Fruit fly (Drosophila melanogaster) whole organism, embryonic: Measurements from ENCODE around the gene Mst89B.

ENCODE experiments used
- Abd-B ChIP-seq: fragments of 200-800 bp; sonication (Bioruptor generic); optimal IDR thresholded peaks from 2 replicates; lab custom pipeline; 2018; ENCODE audit warnings: missing biosample characterization, mild to moderate bottlenecking, missing genetic modification characterization, moderate library complexity
- Adf1 ChIP-seq: fragments of 200-800 bp; sonication (Bioruptor generic); IDR thresholded peaks from 2 replicates; pipeline ENCODE4 v1.3.6; 2022; ENCODE audit warnings: missing biosample characterization, missing genetic modification characterization
- BtbVII ChIP-seq: fragments of 200-800 bp; sonication (Bioruptor generic); optimal IDR thresholded peaks from 3 replicates; lab custom pipeline; 2017; ENCODE audit warnings: missing biosample characterization, mild to moderate bottlenecking, missing genetic modification characterization
- Bteb2 ChIP-seq: fragments of 200-800 bp; sonication (Bioruptor generic); optimal IDR thresholded peaks from 2 replicates; lab custom pipeline; 2016; ENCODE audit warnings: missing biosample characterization, missing genetic modification characterization
- CG1024 ChIP-seq: fragments of 200-800 bp; sonication (Bioruptor generic); IDR thresholded peaks from 2 replicates; pipeline ENCODE4 v1.3.6; 2022; ENCODE audit warnings: missing biosample characterization, missing genetic modification characterization
- CG10654 ChIP-seq: fragments of 200-800 bp; sonication (Bioruptor generic); optimal IDR thresholded peaks from 2 replicates; lab custom pipeline; 2016; ENCODE audit warnings: missing biosample characterization, missing genetic modification characterization
- CG11398 ChIP-seq: fragments of 200-800 bp; sonication (Bioruptor generic); optimal IDR thresholded peaks from 2 replicates; lab custom pipeline; 2016; ENCODE audit warnings: missing biosample characterization, missing genetic modification characterization
- CG14050 ChIP-seq: fragments of 200-800 bp; sonication (Bioruptor generic); IDR thresholded peaks from 3 replicates; pipeline ENCODE4 v1.3.6; 2022; ENCODE audit warnings: missing biosample characterization, missing genetic modification characterization
- CG14441 ChIP-seq: fragments of 200-800 bp; sonication (Bioruptor generic); IDR thresholded peaks from 2 replicates; pipeline ENCODE4 v1.3.6; 2022; ENCODE audit warnings: missing biosample characterization, missing genetic modification characterization
- CG15601 ChIP-seq: fragments of 200-800 bp; sonication (Bioruptor generic); optimal IDR thresholded peaks from 3 replicates; lab custom pipeline; 2019; ENCODE audit warnings: missing biosample characterization, mild to moderate bottlenecking, missing genetic modification characterization, moderate library complexity
- CG18764 ChIP-seq: fragments of 200-800 bp; sonication (Bioruptor generic); optimal IDR thresholded peaks from 3 replicates; lab custom pipeline; 2016; ENCODE audit warnings: missing biosample characterization, missing genetic modification characterization
- CG2199 ChIP-seq: fragments of 200-800 bp; sonication (Bioruptor generic); IDR thresholded peaks from 3 replicates; pipeline ENCODE4 v1.3.6; 2022; ENCODE audit warnings: missing biosample characterization, missing genetic modification characterization
- CG2202 ChIP-seq: fragments of 200-800 bp; sonication (Bioruptor generic); optimal IDR thresholded peaks from 2 replicates; lab custom pipeline; 2018; ENCODE audit warnings: missing biosample characterization, mild to moderate bottlenecking, missing genetic modification characterization
- CG3065 ChIP-seq: fragments of 200-800 bp; sonication (Bioruptor generic); optimal IDR thresholded peaks from 2 replicates; lab custom pipeline; 2016; ENCODE audit warnings: missing biosample characterization, missing genetic modification characterization
- CG31224 ChIP-seq: fragments of 200-800 bp; sonication (Bioruptor generic); IDR thresholded peaks from 2 replicates; pipeline ENCODE4 v1.3.6; 2022; ENCODE audit warnings: missing biosample characterization, missing genetic modification characterization
- CG32767 ChIP-seq: fragments of 200-800 bp; sonication (Bioruptor generic); IDR thresholded peaks from 2 replicates; pipeline ENCODE4 v1.3.6; 2022; ENCODE audit warnings: missing biosample characterization, missing genetic modification characterization
- CG34376 ChIP-seq: fragments of 200-800 bp; sonication (Bioruptor generic); optimal IDR thresholded peaks from 2 replicates; lab custom pipeline; 2018; ENCODE audit warnings: missing biosample characterization, mild to moderate bottlenecking, missing genetic modification characterization
- CG43689 ChIP-seq: fragments of 200-800 bp; sonication (Bioruptor generic); IDR thresholded peaks from 2 replicates; pipeline ENCODE4 v1.3.6; 2022; ENCODE audit warnings: missing biosample characterization, missing genetic modification characterization
- CG5245 ChIP-seq: fragments of 200-800 bp; sonication (Bioruptor generic); optimal IDR thresholded peaks from 3 replicates; lab custom pipeline; 2016; ENCODE audit warnings: missing biosample characterization, missing genetic modification characterization
- CG7928 ChIP-seq: fragments of 200-800 bp; sonication (Bioruptor generic); optimal IDR thresholded peaks from 2 replicates; lab custom pipeline; 2017; ENCODE audit warnings: missing biosample characterization, mild to moderate bottlenecking, missing genetic modification characterization
- CG8478 ChIP-seq: fragments of >200 bp; optimal IDR thresholded peaks from 2 replicates; lab custom pipeline; 2018
- CHES-1-like ChIP-seq: fragments of 200-800 bp; sonication (Bioruptor generic); optimal IDR thresholded peaks from 2 replicates; lab custom pipeline; 2016; ENCODE audit warnings: missing biosample characterization, missing genetic modification characterization
- Drgx ChIP-seq: fragments of 200-800 bp; sonication (Bioruptor generic); IDR thresholded peaks from 2 replicates; pipeline ENCODE4 v1.3.6; 2022; ENCODE audit warnings: missing biosample characterization, missing genetic modification characterization
- ERR ChIP-seq: fragments of 200-800 bp; sonication (Bioruptor generic); optimal IDR thresholded peaks from 2 replicates; lab custom pipeline; 2016; ENCODE audit warnings: missing biosample characterization, missing genetic modification characterization
- Eip74EF ChIP-seq, 2 experiments: fragments of 200-800 bp in 1 of 2; fragments of >200 bp in 1 of 2; sonication (Bioruptor generic) in 1 of 2; optimal IDR thresholded peaks; 2 replicates each; lab custom pipeline; 2017 to 2019; ENCODE audit warnings: missing biosample characterization in 2 of 2, missing genetic modification characterization in 2 of 2, mild to moderate bottlenecking in 1 of 2, moderate library complexity in 1 of 2
- Fer1 ChIP-seq: fragments of 200-800 bp; sonication (Bioruptor generic); optimal IDR thresholded peaks from 2 replicates; lab custom pipeline; 2017; ENCODE audit warnings: missing biosample characterization, mild to moderate bottlenecking, missing genetic modification characterization
- GATAe ChIP-seq: fragments of 200-800 bp; sonication (Bioruptor generic); conservative IDR thresholded peaks from 2 replicates; pipeline ENCODE4 v1.3.6; 2022; ENCODE audit warnings: missing biosample characterization, missing genetic modification characterization
- Hey ChIP-seq: fragments of 200-800 bp; sonication (Bioruptor generic); optimal IDR thresholded peaks from 3 replicates; lab custom pipeline; 2018; ENCODE audit warnings: missing biosample characterization, mild to moderate bottlenecking, missing genetic modification characterization
- Hr3 ChIP-seq: fragments of 200-800 bp; sonication (Bioruptor generic); optimal IDR thresholded peaks from 3 replicates; lab custom pipeline; 2016; ENCODE audit warnings: missing biosample characterization, missing genetic modification characterization
- Oli ChIP-seq: fragments of 200-800 bp; sonication (Bioruptor generic); optimal IDR thresholded peaks from 2 replicates; lab custom pipeline; 2018; ENCODE audit warnings: missing biosample characterization, mild to moderate bottlenecking, missing genetic modification characterization, moderate library complexity
- Poxn ChIP-seq: fragments of 200-800 bp; sonication (Bioruptor generic); IDR thresholded peaks from 2 replicates; pipeline ENCODE4 v1.3.6; 2022; ENCODE audit warnings: missing biosample characterization, missing genetic modification characterization
- Spps ChIP-seq: fragments of 200-800 bp; sonication (Bioruptor generic); optimal IDR thresholded peaks from 2 replicates; lab custom pipeline; 2018; ENCODE audit warnings: missing biosample characterization, mild to moderate bottlenecking, missing genetic modification characterization
- Ssrp ChIP-seq: fragments of 200-800 bp; sonication (Bioruptor generic); optimal IDR thresholded peaks from 2 replicates; lab custom pipeline; 2018; ENCODE audit warnings: missing biosample characterization, mild to moderate bottlenecking, missing genetic modification characterization, moderate library complexity
- ase ChIP-seq: fragments of 200-800 bp; sonication (Bioruptor generic); IDR thresholded peaks from 3 replicates; pipeline ENCODE4 v1.3.6; 2022; ENCODE audit warnings: missing biosample characterization, missing genetic modification characterization
- az2 ChIP-seq: fragments of 200-800 bp; sonication (Bioruptor generic); optimal IDR thresholded peaks from 3 replicates; lab custom pipeline; 2016; ENCODE audit warnings: missing biosample characterization, missing genetic modification characterization
- bsh ChIP-seq, 2 experiments: fragments of 200-800 bp; sonication (Bioruptor generic); optimal IDR thresholded peaks; 2 replicates each; lab custom pipeline; 2017 to 2018; ENCODE audit warnings: mild to moderate bottlenecking in 2 of 2, missing biosample characterization in 2 of 2, missing genetic modification characterization in 2 of 2, moderate library complexity in 1 of 2
- caup ChIP-seq: fragments of 200-800 bp; sonication (Bioruptor generic); optimal IDR thresholded peaks from 3 replicates; lab custom pipeline; 2017; ENCODE audit warnings: missing biosample characterization, mild to moderate bottlenecking, missing genetic modification characterization, moderate library complexity; ENCODE audit not compliant: severe bottlenecking
- crc ChIP-seq: fragments of 200-800 bp; sonication (Bioruptor generic); optimal IDR thresholded peaks from 2 replicates; lab custom pipeline; 2016; ENCODE audit warnings: missing biosample characterization, missing genetic modification characterization
- croc ChIP-seq: fragments of 200-800 bp; sonication (Bioruptor generic); conservative IDR thresholded peaks from 3 replicates; pipeline ENCODE4 v1.3.6; 2022; ENCODE audit warnings: missing biosample characterization, missing genetic modification characterization
- danr ChIP-seq: fragments of 200-800 bp; sonication (Bioruptor generic); IDR thresholded peaks from 2 replicates; pipeline ENCODE4 v1.3.6; 2022; ENCODE audit warnings: missing biosample characterization, missing genetic modification characterization
- eyg ChIP-seq: fragments of 200-800 bp; sonication (Bioruptor generic); optimal IDR thresholded peaks from 3 replicates; lab custom pipeline; 2016; ENCODE audit warnings: missing biosample characterization, missing genetic modification characterization
- fru ChIP-seq: fragments of >200 bp; optimal IDR thresholded peaks from 2 replicates; lab custom pipeline; 2017
- ind ChIP-seq: fragments of 200-800 bp; sonication (Bioruptor generic); optimal IDR thresholded peaks from 3 replicates; lab custom pipeline; 2016; ENCODE audit warnings: missing biosample characterization, missing genetic modification characterization
- jigr1 ChIP-seq: fragments of 200-800 bp; sonication (Bioruptor generic); IDR thresholded peaks from 3 replicates; pipeline ENCODE4 v1.3.6; 2022; ENCODE audit warnings: missing biosample characterization, missing genetic modification characterization
- nau ChIP-seq: fragments of 200-800 bp; sonication (Bioruptor generic); optimal IDR thresholded peaks from 3 replicates; lab custom pipeline; 2017; ENCODE audit warnings: missing biosample characterization, mild to moderate bottlenecking, missing genetic modification characterization, missing genetic modification reagents
- prd ChIP-seq, 3 experiments: fragments of >200 bp in 2 of 3; fragments of 200-800 bp in 1 of 3; sonication (Bioruptor generic) in 1 of 3; optimal IDR thresholded peaks in 2 of 3; IDR thresholded peaks in 1 of 3; 2 replicates in 2 of 3; 3 replicates in 1 of 3; pipeline versions ENCODE4 v1.3.6 to Lab custom; 2017 to 2022; ENCODE audit warnings: missing biosample characterization in 1 of 3, missing genetic modification characterization in 1 of 3
- pum ChIP-seq: fragments of 200-800 bp; sonication (Bioruptor generic); optimal IDR thresholded peaks from 2 replicates; lab custom pipeline; 2016; ENCODE audit warnings: missing biosample characterization, missing genetic modification characterization
- run ChIP-seq: fragments of 200-800 bp; sonication (Bioruptor generic); optimal IDR thresholded peaks from 3 replicates; lab custom pipeline; 2018; ENCODE audit warnings: missing biosample characterization, mild to moderate bottlenecking, missing genetic modification characterization
- sna ChIP-seq: fragments of 200-800 bp; sonication (Bioruptor generic); IDR thresholded peaks from 2 replicates; pipeline ENCODE4 v1.3.6; 2022; ENCODE audit warnings: missing biosample characterization, missing genetic modification characterization; ENCODE audit not compliant: partially characterized antibody
- toy ChIP-seq: fragments of 200-800 bp; sonication (Bioruptor generic); IDR thresholded peaks from 2 replicates; pipeline ENCODE4 v1.3.6; 2022; ENCODE audit warnings: missing biosample characterization, missing genetic modification characterization
- zfh2 ChIP-seq: fragments of 200-800 bp; sonication (Bioruptor generic); optimal IDR thresholded peaks from 2 replicates; lab custom pipeline; 2016; ENCODE audit warnings: missing biosample characterization, missing genetic modification characterization

The Mst89B gene

DNA sequence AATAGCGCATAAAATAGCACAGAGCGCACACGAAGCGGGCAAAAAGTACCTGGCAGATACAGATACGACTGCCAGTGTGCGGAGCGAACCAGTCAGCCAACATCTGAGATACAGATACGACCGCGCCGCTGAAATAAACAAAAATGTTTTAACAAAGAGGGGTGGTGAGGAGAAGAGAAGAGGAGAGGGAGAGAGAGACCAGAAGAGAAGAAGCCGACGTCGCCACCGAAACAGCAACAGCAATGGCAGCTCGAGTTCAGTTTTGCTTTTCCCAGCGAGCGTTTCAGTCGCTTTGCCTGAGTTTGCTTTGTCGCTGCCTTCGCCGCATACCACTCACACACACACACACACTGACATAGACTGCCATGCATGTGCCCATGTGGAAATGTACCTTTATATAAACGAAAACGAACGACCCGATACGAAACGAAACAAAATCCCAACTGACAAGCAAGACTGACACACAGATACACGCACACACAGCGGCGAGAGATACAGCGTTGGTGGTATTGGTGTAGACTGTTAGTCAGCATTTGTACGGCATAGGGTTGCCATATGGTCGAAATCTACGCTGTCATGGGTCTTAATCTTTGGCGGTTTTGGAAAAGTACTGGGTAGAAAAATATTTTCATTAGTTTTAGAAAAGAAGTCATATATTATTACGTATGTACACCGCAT lies 25.6 kb upstream of the Mst89B start (continued):
- no peak for TF ChIP-seq CG14050
- no peak for TF ChIP-seq CG15601 (tag; lab: Kevin White, UChicago)
- TF ChIP-seq CG8478 (lab: Kevin White, UChicago) = peak; percentile 73
- TF ChIP-seq zfh2 (GFP tag; lab: Kevin White, UChicago) = no peak
- peak; percentile 47 for TF ChIP-seq nau
- peak; percentile 21 for TF ChIP-seq caup (GFP tag; lab: Kevin White, UChicago)
- no peak for TF ChIP-seq fru
- TF ChIP-seq Hey (tag; lab: Kevin White, UChicago) = peak; percentile 59
- no peak for TF ChIP-seq GATAe (GFP tag; lab: Robert Waterston, UW)
- TF ChIP-seq CG3065 (GFP tag; lab: Kevin White, UChicago) = no peak
- TF ChIP-seq Eip74EF (GFP tag; optimal IDR thresholded peaks at IDR 0.05; lab: Kevin White, UChicago) = peak in 1 of 2 experiments; percentile 8
- peak; percentile 8 for TF ChIP-seq ind (GFP tag; lab: Kevin White, UChicago)
- TF ChIP-seq jigr1 (GFP tag; lab: Robert Waterston, UW) = no peak
- no peak for TF ChIP-seq CG2199 (GFP tag; lab: Robert Waterston, UW)
- peak; percentile 32 for TF ChIP-seq pum
- TF ChIP-seq Drgx = no peak
- TF ChIP-seq CG5245 (GFP tag; lab: Kevin White, UChicago) = no peak
- no peak for TF ChIP-seq Abd-B (GFP tag; lab: Kevin White, UChicago)
- no peak for TF ChIP-seq Poxn (GFP tag; lab: Robert Waterston, UW)
- TF ChIP-seq Bteb2 (GFP tag; lab: Kevin White, UChicago) = no peak
- peak; percentile 64 for TF ChIP-seq ERR (GFP tag; lab: Kevin White, UChicago)
- no peak for TF ChIP-seq CG43689 (GFP tag; lab: Robert Waterston, UW)
- TF ChIP-seq BtbVII (GFP tag; lab: Kevin White, UChicago) = peak; percentile 40
- no peak for TF ChIP-seq crc (GFP tag; lab: Kevin White, UChicago)
- TF ChIP-seq CG10654 = peak; percentile 11
- no peak for TF ChIP-seq toy (GFP tag; lab: Robert Waterston, UW)
- TF ChIP-seq CHES-1-like = no peak
- TF ChIP-seq eyg = no peak
- peak; percentile 92 for TF ChIP-seq CG34376 (GFP tag; lab: Kevin White, UChicago)
- peak; percentile 13 for TF ChIP-seq run (tag; lab: Kevin White, UChicago)
- TF ChIP-seq az2 (GFP tag; lab: Kevin White, UChicago) = peak; percentile 10
- TF ChIP-seq prd (optimal IDR thresholded peaks at IDR 0.05; lab: Kevin White, UChicago) = no peak
- TF ChIP-seq prd (GFP tag; IDR thresholded peaks at IDR 0.05; lab: Robert Waterston, UW) = no peak
- no peak for TF ChIP-seq CG14441
- TF ChIP-seq CG32767 (GFP tag; lab: Robert Waterston, UW) = no peak
- TF ChIP-seq CG18764 (GFP tag; lab: Kevin White, UChicago) = peak; percentile 13
- no peak for TF ChIP-seq CG2202 (tag; lab: Kevin White, UChicago)
- no peak for TF ChIP-seq ase
- TF ChIP-seq Fer1 = peak; percentile 71
- TF ChIP-seq CG1024 (GFP tag; lab: Robert Waterston, UW) = no peak
- no peak for TF ChIP-seq danr (GFP tag; lab: Robert Waterston, UW)
- TF ChIP-seq CG31224 (GFP tag; lab: Robert Waterston, UW) = no peak
- no peak for TF ChIP-seq sna (GFP tag; lab: Robert Waterston, UW)
- no peak for TF ChIP-seq Adf1 (GFP tag; lab: Robert Waterston, UW)
- no peak for TF ChIP-seq Hr3
- TF ChIP-seq CG11398 (GFP tag; lab: Kevin White, UChicago) = no peak
- no peak for TF ChIP-seq Oli (tag; lab: Kevin White, UChicago)
- TF ChIP-seq CG7928 (GFP tag; lab: Kevin White, UChicago) = peak; percentile 47
- TF ChIP-seq croc (GFP tag; lab: Robert Waterston, UW) = no peak
- TF ChIP-seq Spps (tag; lab: Kevin White, UChicago) = no peak
- TF ChIP-seq bsh (GFP tag; optimal IDR thresholded peaks at IDR 0.05; lab: Kevin White, UChicago) = no peak
- no peak for TF ChIP-seq Ssrp (tag; lab: Kevin White, UChicago)
